Fruit fly (Drosophila melanogaster) whole organism, wandering third instar larva: ENCODE measurements around the gene CG16781.
A peak's percentile ranks its signal among the peaks of the same experiment; 100 is the strongest.

Source experiments
- Abd-B ChIP-seq: fragments of >200 bp; optimal IDR thresholded peaks from 2 replicates; lab custom pipeline; 2017; ENCODE audit warnings: missing biosample characterization, missing genetic modification characterization
- CG32264 ChIP-seq: fragments of 200-800 bp; sonication (Bioruptor generic); optimal IDR thresholded peaks from 2 replicates; lab custom pipeline; 2016; ENCODE audit warnings: missing biosample characterization, missing genetic modification characterization
- CG9705 ChIP-seq: fragments of 200-800 bp; sonication (Bioruptor generic); optimal IDR thresholded peaks from 2 replicates; lab custom pipeline; 2018; ENCODE audit warnings: missing biosample characterization, mild to moderate bottlenecking, missing genetic modification characterization
- CrebA ChIP-seq: fragments of 200-800 bp; sonication (Bioruptor generic); optimal IDR thresholded peaks from 2 replicates; lab custom pipeline; 2016; ENCODE audit warnings: missing biosample characterization, mild to moderate bottlenecking, missing genetic modification characterization, borderline replicate concordance
- Dfd ChIP-seq: fragments of >200 bp; optimal IDR thresholded peaks from 2 replicates; lab custom pipeline; 2017; ENCODE audit warnings: missing biosample characterization, missing genetic modification characterization
- Dif ChIP-seq: fragments of 200-275, 200-300 bp; sonication (Bioruptor generic); optimal IDR thresholded peaks from 2 replicates; lab custom pipeline; 2018; ENCODE audit warnings: missing biosample characterization, missing genetic modification characterization; ENCODE audit not compliant: partially characterized antibody
- HLH106 ChIP-seq: fragments of 200-800 bp; optimal IDR thresholded peaks from 3 replicates; lab custom pipeline; 2019; ENCODE audit warnings: missing biosample characterization, mild to moderate bottlenecking, missing genetic modification characterization, moderate library complexity
- Hnf4 ChIP-seq: fragments of 200-800 bp; sonication (Bioruptor generic); optimal IDR thresholded peaks from 2 replicates; lab custom pipeline; 2016; ENCODE audit warnings: missing biosample characterization, mild to moderate bottlenecking, missing genetic modification characterization
- Hr78 ChIP-seq: fragments of >200 bp; optimal IDR thresholded peaks from 2 replicates; lab custom pipeline; 2017; ENCODE audit warnings: missing biosample characterization, missing genetic modification characterization
- Hr83 ChIP-seq: fragments of 200-300 bp; sonication (Bioruptor generic); optimal IDR thresholded peaks from 2 replicates; lab custom pipeline; 2016; ENCODE audit warnings: missing biosample characterization, mild to moderate bottlenecking, missing genetic modification characterization, moderate library complexity; ENCODE audit not compliant: poor library complexity, severe bottlenecking
- Jra ChIP-seq: sonication (Bioruptor generic); optimal IDR thresholded peaks from 2 replicates; lab custom pipeline; 2016; ENCODE audit warnings: missing biosample characterization, missing genetic modification characterization
- Mio ChIP-seq: sonication (Bioruptor generic); optimal IDR thresholded peaks from 2 replicates; lab custom pipeline; 2016; ENCODE audit warnings: missing biosample characterization, missing genetic modification characterization
- N ChIP-seq: fragments of >200 bp; optimal IDR thresholded peaks from 2 replicates; lab custom pipeline; 2018; ENCODE audit warnings: missing biosample characterization, missing external identifiers, missing genetic modification characterization
- OdsH ChIP-seq: fragments of 200-800 bp; sonication (Bioruptor generic); optimal IDR thresholded peaks from 2 replicates; lab custom pipeline; 2016; ENCODE audit warnings: missing biosample characterization, mild to moderate bottlenecking, missing genetic modification characterization
- Rel ChIP-seq, 2 experiments: fragments of 200-800 bp; sonication (Bioruptor generic) in 1 of 2; optimal IDR thresholded peaks; 2 replicates in 1 of 2; 3 replicates in 1 of 2; lab custom pipeline; 2016 to 2019; ENCODE audit warnings: mild to moderate bottlenecking in 2 of 2, missing biosample characterization in 2 of 2, missing genetic modification characterization in 2 of 2, moderate library complexity in 1 of 2
- Sp1 ChIP-seq: fragments of 200-800 bp; sonication (Bioruptor generic); optimal IDR thresholded peaks from 3 replicates; lab custom pipeline; 2019; ENCODE audit warnings: missing biosample characterization, mild to moderate bottlenecking, missing genetic modification characterization, moderate library complexity
- br ChIP-seq: fragments of 200-800 bp; sonication (Bioruptor generic); optimal IDR thresholded peaks from 2 replicates; lab custom pipeline; 2016; ENCODE audit warnings: missing biosample characterization, missing genetic modification characterization
- brk ChIP-seq: fragments of 200-800 bp; sonication (Bioruptor generic); optimal IDR thresholded peaks from 2 replicates; lab custom pipeline; 2016; ENCODE audit warnings: missing biosample characterization, mild to moderate bottlenecking, missing genetic modification characterization
- dl ChIP-seq, 2 experiments: fragments of 175-275, 200-275 bp in 1 of 2; fragments of 200-275 bp in 1 of 2; sonication (Bioruptor generic); optimal IDR thresholded peaks; lab custom pipeline; 2018; ENCODE audit warnings: mild to moderate bottlenecking in 2 of 2, missing biosample characterization in 2 of 2, missing genetic modification characterization in 2 of 2, moderate library complexity in 2 of 2; ENCODE audit not compliant: partially characterized antibody in 2 of 2, insufficient read depth in 1 of 2
- dsf ChIP-seq: sonication (Bioruptor generic); optimal IDR thresholded peaks from 2 replicates; lab custom pipeline; 2016; ENCODE audit warnings: missing biosample characterization, missing genetic modification characterization, borderline replicate concordance
- ey ChIP-seq: fragments of 200-800 bp; sonication (Bioruptor generic); optimal IDR thresholded peaks from 2 replicates; lab custom pipeline; 2016; ENCODE audit warnings: missing biosample characterization, missing genetic modification characterization
- foxo ChIP-seq, 2 experiments: fragments of 200-800 bp; sonication (Bioruptor generic); optimal IDR thresholded peaks; 2 replicates in 1 of 2; 3 replicates in 1 of 2; lab custom pipeline; 2016 to 2017; ENCODE audit warnings: missing biosample characterization in 2 of 2, missing genetic modification characterization in 2 of 2
- fru ChIP-seq: fragments of 200-800 bp; sonication (Bioruptor generic); optimal IDR thresholded peaks from 3 replicates; lab custom pipeline; 2016; ENCODE audit warnings: missing biosample characterization, mild to moderate bottlenecking, missing genetic modification characterization
- h ChIP-seq: fragments of 200-800 bp; sonication (Bioruptor generic); optimal IDR thresholded peaks from 3 replicates; lab custom pipeline; 2016; ENCODE audit warnings: missing biosample characterization, mild to moderate bottlenecking, missing genetic modification characterization
- jim ChIP-seq: fragments of 175-275, 200-325 bp; sonication (Bioruptor generic); optimal IDR thresholded peaks from 2 replicates; lab custom pipeline; 2016; ENCODE audit warnings: missing biosample characterization, mild to moderate bottlenecking, missing genetic modification characterization
- lola ChIP-seq: fragments of >200 bp; optimal IDR thresholded peaks from 2 replicates; lab custom pipeline; 2017; ENCODE audit warnings: missing biosample characterization, missing genetic modification characterization
- pan ChIP-seq: fragments of >200 bp; optimal IDR thresholded peaks from 2 replicates; lab custom pipeline; 2017
- psq ChIP-seq: fragments of 200-800 bp; sonication (Bioruptor generic); optimal IDR thresholded peaks from 3 replicates; lab custom pipeline; 2017; ENCODE audit warnings: missing biosample characterization, mild to moderate bottlenecking, missing genetic modification characterization, moderate library complexity
- sage ChIP-seq: fragments of 200-800 bp; sonication (Bioruptor generic); optimal IDR thresholded peaks from 2 replicates; lab custom pipeline; 2016; ENCODE audit warnings: missing biosample characterization, mild to moderate bottlenecking, missing genetic modification characterization
- sv ChIP-seq: fragments of 200-800 bp; sonication (Bioruptor generic); optimal IDR thresholded peaks from 3 replicates; lab custom pipeline; 2016; ENCODE audit warnings: missing biosample characterization, missing genetic modification characterization
- tai ChIP-seq: sonication (Bioruptor generic); optimal IDR thresholded peaks from 2 replicates; lab custom pipeline; 2016; ENCODE audit warnings: missing biosample characterization, missing genetic modification characterization
- usp ChIP-seq: fragments of >200 bp; optimal IDR thresholded peaks from 2 replicates; lab custom pipeline; 2017; ENCODE audit warnings: missing biosample characterization, missing genetic modification characterization
- woc ChIP-seq: sonication (Bioruptor generic); optimal IDR thresholded peaks from 2 replicates; lab custom pipeline; 2016; ENCODE audit warnings: missing biosample characterization, mild to moderate bottlenecking, missing genetic modification characterization

Gene CG16781

DNA sequence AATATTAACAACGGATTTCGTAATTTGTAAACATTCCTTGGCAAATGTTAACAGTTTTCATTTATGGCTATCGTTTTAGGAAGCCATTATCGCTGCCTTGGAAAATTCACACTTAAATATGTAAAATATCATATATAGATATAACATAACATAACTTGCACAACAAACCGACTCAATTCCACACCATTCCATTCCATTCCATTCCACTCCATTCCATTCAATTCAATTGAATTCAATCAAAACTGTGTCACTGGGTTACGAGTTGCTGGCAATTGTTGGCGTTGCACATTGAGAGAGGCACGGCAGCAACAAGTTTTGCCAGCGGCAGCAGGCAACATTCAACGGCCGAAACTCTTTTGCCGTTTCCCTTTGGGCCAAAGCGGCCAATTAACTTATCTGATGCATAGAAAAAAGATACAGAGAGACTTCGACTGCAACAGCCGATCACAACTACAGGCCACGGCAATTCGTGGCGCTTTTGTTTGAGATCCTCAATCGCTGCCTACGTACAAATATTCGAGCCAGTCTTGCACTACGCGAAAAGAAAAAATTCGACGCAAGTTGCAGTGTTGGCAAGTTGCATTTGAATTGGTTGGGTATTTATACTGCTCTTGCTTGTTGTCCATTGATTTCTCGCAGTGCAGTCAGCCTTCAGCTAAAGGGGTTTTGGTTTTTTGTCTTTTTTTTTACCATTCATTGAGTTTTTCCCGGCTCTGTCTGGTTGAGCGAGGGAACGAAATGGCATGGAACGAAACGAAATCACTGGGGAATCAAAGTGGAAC lies 10.6 kb downstream of the CG16781 start:
- TF ChIP-seq Hr83 (GFP tag; lab: Kevin White, UChicago) (no peak), CG9705 (GFP tag; lab: Kevin White, UChicago) (no peak), Jra (no peak)

DNA sequence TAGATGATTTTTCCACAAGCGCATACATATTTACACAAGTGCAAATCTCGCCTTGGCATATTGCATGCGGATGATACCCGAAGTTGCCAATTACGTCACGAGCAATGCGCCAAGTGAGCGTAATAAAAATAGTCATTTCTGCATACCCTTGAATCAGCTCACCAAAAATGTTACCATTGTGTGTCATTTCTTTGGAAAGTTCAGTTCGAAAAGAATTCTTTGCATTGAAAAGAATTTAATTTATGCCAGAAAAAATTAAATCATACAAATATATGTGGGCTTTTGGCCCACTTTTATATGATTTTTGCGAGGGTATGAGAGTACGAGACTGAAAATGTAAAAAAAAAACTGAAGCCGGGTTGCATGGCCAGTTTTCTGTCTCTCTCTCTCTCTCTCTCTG lies 11.9 kb downstream of the CG16781 start:
- no peak for TF ChIP-seq CG32264 (GFP tag; lab: Kevin White, UChicago)
- TF ChIP-seq Mio (GFP tag; lab: Kevin White, UChicago): no peak

DNA sequence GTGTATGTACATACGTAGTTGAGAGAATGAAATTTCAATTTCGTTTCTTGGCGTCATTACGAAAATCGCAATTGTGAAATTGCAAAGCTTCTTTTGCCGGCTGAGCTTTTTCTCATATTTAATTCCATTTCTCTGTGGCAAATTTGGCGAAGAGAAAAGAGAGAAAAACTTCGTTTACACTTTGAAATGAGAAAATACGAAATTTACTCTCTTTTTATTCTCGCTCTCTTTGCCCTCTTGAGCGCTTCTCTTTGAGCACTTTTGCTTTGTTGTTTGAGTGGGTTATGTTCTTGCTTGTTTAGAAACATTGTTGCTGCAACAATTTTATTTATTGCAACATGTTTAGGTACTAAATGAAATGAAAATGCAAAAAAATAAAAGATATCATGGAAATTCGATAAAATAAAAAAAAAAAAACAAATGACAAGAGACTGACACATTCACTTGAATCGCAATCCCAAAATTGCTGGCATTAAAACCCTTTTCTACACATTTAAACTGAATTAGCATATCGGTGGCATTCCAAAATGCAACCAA lies 12.5 kb downstream of the CG16781 start:
- TF ChIP-seq Hr78 (GFP tag; lab: Kevin White, UChicago) (no peak), sage (peak; percentile 75), br (GFP tag; lab: Kevin White, UChicago) (no peak), CrebA (GFP tag; lab: Kevin White, UChicago) (peak; percentile 70), sv (GFP tag; lab: Kevin White, UChicago) (no peak), Mio (GFP tag; lab: Kevin White, UChicago) (no peak), dl (GFP tag; optimal IDR thresholded peaks at IDR 0.05; lab: Kevin White, UChicago; ENCODE audit: insufficient read depth in 1 of 2, partially characterized antibody in 2 of 2) (peak; percentile 4 to 42), Dif (GFP tag; lab: Kevin White, UChicago) (peak; percentile 50), CG9705 (GFP tag; lab: Kevin White, UChicago) (no peak), fru (no peak), brk (GFP tag; lab: Kevin White, UChicago) (peak; percentile 22), woc (no peak), N (GFP tag; lab: Kevin White, UChicago) (no peak), tai (GFP tag; lab: Kevin White, UChicago) (no peak)

DNA sequence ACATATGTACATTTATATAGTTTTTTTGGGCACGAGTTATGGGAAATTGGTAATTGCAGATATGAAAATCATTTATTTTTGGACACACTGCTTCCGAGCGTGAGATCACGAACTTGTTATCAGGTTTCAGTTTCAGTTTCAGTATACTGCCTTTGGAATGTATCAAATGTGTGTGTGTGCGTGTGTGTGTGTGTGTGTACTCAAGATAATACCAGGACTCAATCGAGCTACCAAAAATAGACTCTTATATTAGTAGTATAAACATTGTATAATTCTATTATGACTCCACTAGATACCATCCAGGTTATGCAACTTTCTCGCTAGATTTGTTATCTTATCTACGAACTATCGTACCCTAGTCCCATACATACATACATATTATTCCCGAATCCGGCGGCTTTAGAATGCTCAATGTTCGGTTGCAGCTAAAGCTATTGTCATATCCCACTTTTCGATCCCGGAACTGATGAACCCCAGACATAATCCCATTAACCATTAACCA lies 14.9 kb downstream of the CG16781 start, which contains the start of gene CG12535:
Gene CG12535, minus strand, starts transcription at position 51 of the 502 bp plus-strand sequence.
- TF ChIP-seq usp (GFP tag; lab: Kevin White, UChicago) (no peak), brk (GFP tag; lab: Kevin White, UChicago) (no peak), pan (lab: Kevin White, UChicago) (no peak), Sp1 (GFP tag; lab: Kevin White, UChicago) (no peak), CG32264 (GFP tag; lab: Kevin White, UChicago) (no peak), woc (no peak), psq (GFP tag; lab: Kevin White, UChicago) (no peak), dsf (GFP tag; lab: Kevin White, UChicago) (no peak), fru (no peak)

DNA sequence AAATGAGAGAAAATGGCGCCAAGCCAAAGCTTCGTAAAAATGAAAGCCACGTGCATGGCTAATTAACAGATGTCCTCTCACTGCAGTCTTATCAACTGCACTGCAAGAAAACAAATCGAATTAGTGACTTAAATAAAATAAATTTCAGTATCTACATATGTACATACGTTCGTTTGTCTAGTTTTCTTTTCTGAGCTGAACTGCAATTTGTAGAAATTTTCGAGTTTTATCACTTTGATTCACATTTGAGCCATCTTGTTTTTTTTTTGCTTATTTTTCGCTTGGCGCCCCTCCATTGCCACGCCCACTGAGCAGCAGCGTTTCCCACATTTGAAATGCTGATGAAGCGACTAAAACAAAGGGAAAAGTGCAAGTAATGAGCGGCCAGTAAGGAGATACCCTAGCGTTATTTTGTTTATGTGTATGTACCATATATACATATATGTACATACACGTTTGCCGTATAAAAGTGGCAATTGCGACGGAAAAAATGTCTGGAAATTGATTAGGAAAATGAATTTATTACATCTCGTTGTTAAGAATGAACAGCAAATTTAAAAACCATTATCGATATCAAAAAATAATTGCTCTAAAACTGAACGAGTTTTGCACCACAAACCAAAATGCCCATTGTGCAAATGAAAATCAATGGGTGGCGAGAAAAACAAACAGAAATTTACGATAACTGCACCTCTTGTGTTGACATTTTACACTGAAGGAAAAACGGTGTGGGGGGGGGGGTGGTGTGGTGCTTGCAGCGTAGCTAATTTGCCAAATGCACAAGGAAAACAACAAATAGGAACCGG lies 15.9 kb downstream of the CG16781 start:
- peak in 1 of 2 experiments; percentile 57 for TF ChIP-seq foxo (GFP tag; optimal IDR thresholded peaks at IDR 0.05; lab: Kevin White, UChicago)
- no peak for TF ChIP-seq CG9705 (GFP tag; lab: Kevin White, UChicago)
- TF ChIP-seq sage: no peak
- TF ChIP-seq woc: peak; percentile 10
- TF ChIP-seq lola (GFP tag; lab: Kevin White, UChicago): no peak
- TF ChIP-seq dl (GFP tag; optimal IDR thresholded peaks at IDR 0.05; lab: Kevin White, UChicago; ENCODE audit: insufficient read depth in 1 of 2, partially characterized antibody in 2 of 2): no peak
- no peak for TF ChIP-seq brk (GFP tag; lab: Kevin White, UChicago)
- TF ChIP-seq ey (GFP tag; lab: Kevin White, UChicago): peak; percentile 29
- no peak for TF ChIP-seq N (GFP tag; lab: Kevin White, UChicago)
- no peak for TF ChIP-seq HLH106 (tag; lab: Kevin White, UChicago)
- TF ChIP-seq Hnf4 (GFP tag; lab: Kevin White, UChicago): no peak
- peak; percentile 20 for TF ChIP-seq OdsH (GFP tag; lab: Kevin White, UChicago)
- TF ChIP-seq Rel (GFP tag; optimal IDR thresholded peaks at IDR 0.05; lab: Kevin White, UChicago): no peak
- TF ChIP-seq Rel (tag; optimal IDR thresholded peaks at IDR 0.05; lab: Kevin White, UChicago): no peak
- no peak for TF ChIP-seq tai (GFP tag; lab: Kevin White, UChicago)
- TF ChIP-seq Abd-B (GFP tag; lab: Kevin White, UChicago): no peak
- TF ChIP-seq fru: peak; percentile 44
- no peak for TF ChIP-seq CG32264 (GFP tag; lab: Kevin White, UChicago)
- no peak for TF ChIP-seq Mio (GFP tag; lab: Kevin White, UChicago)
- TF ChIP-seq Sp1 (GFP tag; lab: Kevin White, UChicago): no peak
- TF ChIP-seq h (GFP tag; lab: Kevin White, UChicago): peak; percentile 53
- TF ChIP-seq Dif (GFP tag; lab: Kevin White, UChicago): no peak
- TF ChIP-seq usp (GFP tag; lab: Kevin White, UChicago): no peak
- no peak for TF ChIP-seq Dfd (GFP tag; lab: Kevin White, UChicago)
- no peak for TF ChIP-seq jim (GFP tag; lab: Kevin White, UChicago)
- TF ChIP-seq Hr78 (GFP tag; lab: Kevin White, UChicago): no peak
- TF ChIP-seq dsf (GFP tag; lab: Kevin White, UChicago): no peak
- no peak for TF ChIP-seq CrebA (GFP tag; lab: Kevin White, UChicago)
- no peak for TF ChIP-seq Hr83 (GFP tag; lab: Kevin White, UChicago)
- no peak for TF ChIP-seq sv (GFP tag; lab: Kevin White, UChicago)
